Worm (Caenorhabditis elegans) whole organism, L2 larva: Measurements from ENCODE around the gene nhr-115.

Experiments
- C34F6.9 ChIP-seq: fragments of 150-350 bp; optimal IDR thresholded peaks from 2 replicates; lab custom pipeline; 2014; ENCODE audit warnings: missing biosample characterization, missing genetic modification characterization
- R02D3.7 ChIP-seq: fragments of 150-350 bp; optimal IDR thresholded peaks from 2 replicates; lab custom pipeline; 2014; ENCODE audit warnings: missing biosample characterization, missing genetic modification characterization
- Y55F3AM.14 ChIP-seq: fragments of 200-800 bp; sonication (Bioruptor generic); optimal IDR thresholded peaks from 2 replicates; lab custom pipeline; 2018; ENCODE audit warnings: mild to moderate bottlenecking, missing genetic modification characterization, missing compliant biosample characterization
- ZK546.5 ChIP-seq: sonication (generic microtip); optimal IDR thresholded peaks from 2 replicates; lab custom pipeline; 2017; ENCODE audit warnings: missing biosample characterization, missing genetic modification characterization
- aly-2 ChIP-seq: fragments of 150-350 bp; optimal IDR thresholded peaks from 2 replicates; lab custom pipeline; 2014; ENCODE audit warnings: missing biosample characterization, missing genetic modification characterization
- ama-1 ChIP-seq: fragments of 150-350 bp; optimal IDR thresholded peaks from 2 replicates; lab custom pipeline; 2018; ENCODE audit warnings: inconsistent platforms
- blmp-1 ChIP-seq: sonication (generic microtip); optimal IDR thresholded peaks from 2 replicates; lab custom pipeline; 2017; ENCODE audit warnings: missing genetic modification characterization, mild to moderate bottlenecking, missing compliant biosample characterization, antibody characterized with exemption, moderate library complexity; ENCODE audit not compliant: insufficient read depth
- ceh-16 ChIP-seq: fragments of 150-350 bp; optimal IDR thresholded peaks from 2 replicates; lab custom pipeline; 2014; ENCODE audit warnings: missing biosample characterization, missing genetic modification characterization
- ceh-82 ChIP-seq: fragments of 150-350 bp; optimal IDR thresholded peaks from 2 replicates; lab custom pipeline; 2014; ENCODE audit warnings: missing biosample characterization, missing genetic modification characterization
- crh-2 ChIP-seq: sonication (generic microtip); optimal IDR thresholded peaks from 2 replicates; lab custom pipeline; 2017; ENCODE audit warnings: missing biosample characterization, missing genetic modification characterization
- dmd-4 ChIP-seq: sonication (generic microtip); optimal IDR thresholded peaks from 2 replicates; lab custom pipeline; 2017; ENCODE audit warnings: missing biosample characterization, missing genetic modification characterization
- egl-27 ChIP-seq: sonication (generic microtip); optimal IDR thresholded peaks from 3 replicates; lab custom pipeline; 2017; ENCODE audit warnings: missing biosample characterization, missing genetic modification reagents, missing genetic modification characterization
- elt-3 ChIP-seq: sonication (generic microtip); optimal IDR thresholded peaks from 2 replicates; lab custom pipeline; 2017; ENCODE audit warnings: missing biosample characterization, missing genetic modification characterization
- fos-1 ChIP-seq: fragments of 150-350 bp; optimal IDR thresholded peaks from 2 replicates; lab custom pipeline; 2014; ENCODE audit warnings: missing biosample characterization, missing genetic modification characterization
- gmeb-1 ChIP-seq: fragments of 150-350 bp; optimal IDR thresholded peaks from 2 replicates; lab custom pipeline; 2014; ENCODE audit warnings: missing biosample characterization, missing genetic modification characterization
- lin-11 ChIP-seq: fragments of 150-350 bp; sonication (generic microtip); optimal IDR thresholded peaks from 2 replicates; lab custom pipeline; 2014; ENCODE audit warnings: missing biosample characterization, missing genetic modification characterization, inconsistent platforms, mixed read lengths
- lsy-2 ChIP-seq, 2 experiments: fragments of 150-350 bp in 1 of 2; sonication (generic microtip) in 1 of 2; optimal IDR thresholded peaks; 2 replicates each; lab custom pipeline; 2014 to 2017; ENCODE audit warnings: missing biosample characterization in 2 of 2, missing genetic modification characterization in 2 of 2
- mab-5 ChIP-seq: fragments of 150-350 bp; optimal IDR thresholded peaks from 2 replicates; lab custom pipeline; 2014; ENCODE audit warnings: missing biosample characterization, missing genetic modification characterization
- mbf-1 ChIP-seq: sonication (generic microtip); optimal IDR thresholded peaks from 2 replicates; lab custom pipeline; 2017; ENCODE audit warnings: missing biosample characterization, missing genetic modification characterization
- mdl-1 ChIP-seq, 2 experiments: fragments of 150-350 bp in 1 of 2; sonication (generic microtip) in 1 of 2; optimal IDR thresholded peaks; 2 replicates each; lab custom pipeline; 2017; ENCODE audit warnings: missing biosample characterization in 2 of 2, missing genetic modification characterization in 2 of 2
- nhr-11 ChIP-seq: fragments of 150-350 bp; optimal IDR thresholded peaks from 2 replicates; lab custom pipeline; 2014; ENCODE audit warnings: missing biosample characterization, missing genetic modification characterization
- nhr-129 ChIP-seq: fragments of 150-350 bp; optimal IDR thresholded peaks from 2 replicates; lab custom pipeline; 2014; ENCODE audit warnings: missing biosample characterization, missing genetic modification characterization
- nhr-23 ChIP-seq: fragments of 150-350 bp; optimal IDR thresholded peaks from 2 replicates; lab custom pipeline; 2014; ENCODE audit warnings: missing biosample characterization, missing genetic modification reagents, missing genetic modification characterization
- nhr-237 ChIP-seq: fragments of 150-350 bp; optimal IDR thresholded peaks from 2 replicates; lab custom pipeline; 2014; ENCODE audit warnings: missing biosample characterization, missing genetic modification characterization
- nhr-25 ChIP-seq: fragments of 150-350 bp; sonication (generic microtip); optimal IDR thresholded peaks from 3 replicates; lab custom pipeline; 2014; ENCODE audit warnings: missing biosample characterization, missing genetic modification characterization
- nhr-6 ChIP-seq: fragments of 150-350 bp; optimal IDR thresholded peaks from 2 replicates; lab custom pipeline; 2014; ENCODE audit warnings: missing biosample characterization, missing genetic modification characterization
- nhr-77 ChIP-seq: fragments of 150-350 bp; optimal IDR thresholded peaks from 2 replicates; lab custom pipeline; 2014; ENCODE audit warnings: missing biosample characterization, missing genetic modification characterization
- peb-1 ChIP-seq: fragments of 150-350 bp; optimal IDR thresholded peaks from 2 replicates; lab custom pipeline; 2014; ENCODE audit warnings: missing biosample characterization, missing genetic modification characterization
- skn-1 ChIP-seq: sonication (generic microtip); optimal IDR thresholded peaks from 2 replicates; lab custom pipeline; 2017; ENCODE audit warnings: missing biosample characterization, missing genetic modification characterization
- sma-3 ChIP-seq: sonication (generic microtip); optimal IDR thresholded peaks from 2 replicates; lab custom pipeline; 2016; ENCODE audit warnings: missing genetic modification reagents, missing genetic modification characterization, missing compliant biosample characterization
- sma-9 ChIP-seq, 2 experiments: fragments of 150-350 bp in 1 of 2; sonication (generic microtip) in 1 of 2; optimal IDR thresholded peaks; 2 replicates each; lab custom pipeline; 2014 to 2016; ENCODE audit warnings: missing genetic modification characterization in 2 of 2, mild to moderate bottlenecking in 1 of 2, missing biosample characterization in 1 of 2, missing compliant biosample characterization in 1 of 2, missing genetic modification reagents in 1 of 2, moderate library complexity in 1 of 2
- unc-55 ChIP-seq: fragments of 150-350 bp; sonication (generic microtip); optimal IDR thresholded peaks from 3 replicates; lab custom pipeline; 2014; ENCODE audit warnings: missing biosample characterization, missing genetic modification reagents, missing genetic modification characterization
- zag-1 ChIP-seq: fragments of 150-350 bp; optimal IDR thresholded peaks from 2 replicates; lab custom pipeline; 2014; ENCODE audit warnings: missing biosample characterization, missing genetic modification characterization
- ztf-4 ChIP-seq: fragments of 150-350 bp; optimal IDR thresholded peaks from 2 replicates; lab custom pipeline; 2014; ENCODE audit warnings: missing biosample characterization, missing genetic modification characterization

Gene nhr-115

DNA sequence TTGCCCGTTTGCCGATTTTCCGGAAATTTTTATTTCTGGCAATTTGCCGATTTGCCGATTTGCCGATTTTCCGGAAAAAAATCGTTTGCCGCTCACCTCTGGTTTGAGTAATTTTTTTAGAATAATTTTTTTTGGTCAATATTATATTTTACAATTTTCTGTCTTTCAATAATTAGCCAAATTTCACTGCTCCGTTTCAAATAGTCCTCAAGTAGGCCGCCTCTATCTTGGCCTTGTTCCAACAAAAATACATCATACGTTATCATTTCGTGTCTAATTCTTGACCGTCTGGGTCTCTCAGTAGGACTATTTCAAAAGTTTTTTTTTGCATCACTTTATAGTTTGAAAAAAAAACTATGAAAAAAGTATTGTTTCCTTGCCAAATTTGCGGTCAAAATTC lies at the start of gene nhr-115:
nhr-115 (plus strand) TSS at position 301 of the 400 bp plus-strand sequence.
- no peak for TF ChIP-seq blmp-1 (tag; lab: Kevin White, UChicago)
- TF ChIP-seq fos-1 (tag; lab: Kevin White, UChicago) = peak; percentile 37
- TF ChIP-seq nhr-6 = no peak
- TF ChIP-seq ztf-4 (tag; lab: Kevin White, UChicago) = no peak
- no peak for TF ChIP-seq gmeb-1 (tag; lab: Kevin White, UChicago)
- no peak for TF ChIP-seq mab-5 (tag; lab: Kevin White, UChicago)
- no peak for TF ChIP-seq elt-3 (tag; lab: Kevin White, UChicago)

DNA sequence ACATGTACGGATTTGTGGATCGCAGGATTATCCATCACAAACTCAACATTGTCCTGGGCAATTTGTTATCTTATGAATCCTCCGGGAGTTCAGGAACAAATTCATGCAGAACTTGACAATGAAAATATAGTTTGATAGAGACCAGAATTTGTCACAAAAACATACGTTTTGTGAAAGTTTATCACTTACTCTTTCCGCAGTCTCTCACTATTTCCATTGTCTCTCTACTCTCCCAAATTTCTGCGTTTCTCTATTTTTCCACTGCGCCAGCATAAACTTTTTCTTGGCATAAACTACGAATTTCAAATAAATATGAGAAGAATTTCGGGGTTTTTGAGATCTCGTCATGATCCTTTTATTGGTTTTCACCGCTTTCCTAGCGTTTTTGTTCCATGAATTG lies 49.7 kb upstream of the nhr-115 start, which contains the start of gene cyp-33C3:
cyp-33C3 (plus strand) TSS at position 149 of the 400 bp plus-strand sequence.
- TF ChIP-seq nhr-23 (no peak), skn-1 (no peak), lin-11 (tag; lab: Kevin White, UChicago) (no peak), dmd-4 (tag; lab: Kevin White, UChicago) (no peak), aly-2 (tag; lab: Kevin White, UChicago) (no peak), R02D3.7 (tag; lab: Kevin White, UChicago) (no peak)

DNA sequence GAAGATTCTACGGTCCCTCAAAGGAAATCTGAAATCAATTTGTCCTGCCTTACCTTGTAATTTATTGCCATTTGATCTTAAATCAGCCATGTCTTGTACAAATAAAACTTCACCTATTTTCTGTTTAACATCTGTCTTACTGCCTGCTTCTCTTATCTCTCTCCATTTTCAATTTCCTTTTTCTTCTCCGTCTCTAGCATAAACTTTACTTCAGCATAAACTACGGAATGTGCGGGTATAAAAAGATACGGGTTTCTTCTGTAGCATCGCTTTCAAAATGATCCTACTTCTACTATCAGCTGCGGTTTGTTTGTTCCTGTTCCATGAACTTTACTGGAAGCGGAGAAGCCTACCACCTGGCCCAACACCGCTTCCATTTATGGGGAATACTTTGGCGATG lies 47.6 kb upstream of the nhr-115 start, which contains the start of gene cyp-33C5:
cyp-33C5 (plus strand) TSS at position 254 of the 400 bp plus-strand sequence.
- peak; percentile 2 for TF ChIP-seq unc-55
- peak; percentile 74 for TF ChIP-seq sma-9 (GFP tag; optimal IDR thresholded peaks at IDR 0.05; lab: Kevin White, UChicago)
- no peak for TF ChIP-seq sma-9 (tag; optimal IDR thresholded peaks at IDR 0.05; lab: Kevin White, UChicago)
- TF ChIP-seq ceh-16 = no peak
- TF ChIP-seq gmeb-1 (tag; lab: Kevin White, UChicago) = peak; percentile 28
- TF ChIP-seq nhr-237 (tag; lab: Kevin White, UChicago) = no peak
- TF ChIP-seq fos-1 (tag; lab: Kevin White, UChicago) = peak; percentile 44
- TF ChIP-seq dmd-4 (tag; lab: Kevin White, UChicago) = no peak
- peak; percentile 5 for TF ChIP-seq sma-3 (GFP tag; lab: Kevin White, UChicago)
- TF ChIP-seq nhr-129 = peak; percentile 26
- TF ChIP-seq, all 48 proteins: peak for 6

DNA sequence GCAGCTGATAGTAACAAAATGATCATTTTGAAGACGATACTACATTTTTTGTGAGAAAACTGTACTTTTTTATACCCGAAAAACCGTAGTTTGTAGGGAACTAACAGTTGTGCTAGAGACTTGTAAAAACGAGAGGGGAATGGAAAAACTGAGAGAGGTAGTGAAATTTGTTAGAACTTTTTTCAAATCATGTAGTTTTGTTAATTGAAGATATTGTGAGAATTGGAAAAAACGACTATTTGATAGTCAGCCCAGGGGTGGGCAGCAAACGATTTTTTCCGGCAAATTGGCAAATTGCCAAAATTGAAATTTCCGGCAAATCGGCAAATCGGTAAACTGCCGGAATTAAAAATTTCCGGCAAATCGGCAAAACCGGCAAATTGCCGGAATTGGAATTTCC lies 43.0 kb upstream of the nhr-115 start, which contains the start of gene cyp-33C6:
cyp-33C6 (minus strand) TSS at position 101 of the 400 bp plus-strand sequence.
- no peak for TF ChIP-seq lsy-2 (tag; optimal IDR thresholded peaks at IDR 0.05; lab: Kevin White, UChicago)
- TF ChIP-seq zag-1 = no peak
- TF ChIP-seq nhr-6 = no peak
- no peak for TF ChIP-seq elt-3 (tag; lab: Kevin White, UChicago)
- no peak for TF ChIP-seq ama-1 (lab: Kevin White, UChicago)
- no peak for TF ChIP-seq nhr-77 (tag; lab: Kevin White, UChicago)
- no peak for TF ChIP-seq ZK546.5 (tag; lab: Kevin White, UChicago)
- TF ChIP-seq R02D3.7 (tag; lab: Kevin White, UChicago) = no peak
- TF ChIP-seq nhr-25 (tag; lab: Kevin White, UChicago) = no peak
- no peak for TF ChIP-seq mbf-1 (tag; lab: Kevin White, UChicago)
- TF ChIP-seq peb-1 (tag; lab: Kevin White, UChicago) = no peak
- TF ChIP-seq ztf-4 (tag; lab: Kevin White, UChicago) = no peak
- no peak for TF ChIP-seq Y55F3AM.14 (GFP tag; lab: Kevin White, UChicago)
- no peak for TF ChIP-seq lin-11 (tag; lab: Kevin White, UChicago)
- TF ChIP-seq mdl-1 (tag; optimal IDR thresholded peaks at IDR 0.05; lab: Kevin White, UChicago) = no peak
- TF ChIP-seq unc-55 = no peak

DNA sequence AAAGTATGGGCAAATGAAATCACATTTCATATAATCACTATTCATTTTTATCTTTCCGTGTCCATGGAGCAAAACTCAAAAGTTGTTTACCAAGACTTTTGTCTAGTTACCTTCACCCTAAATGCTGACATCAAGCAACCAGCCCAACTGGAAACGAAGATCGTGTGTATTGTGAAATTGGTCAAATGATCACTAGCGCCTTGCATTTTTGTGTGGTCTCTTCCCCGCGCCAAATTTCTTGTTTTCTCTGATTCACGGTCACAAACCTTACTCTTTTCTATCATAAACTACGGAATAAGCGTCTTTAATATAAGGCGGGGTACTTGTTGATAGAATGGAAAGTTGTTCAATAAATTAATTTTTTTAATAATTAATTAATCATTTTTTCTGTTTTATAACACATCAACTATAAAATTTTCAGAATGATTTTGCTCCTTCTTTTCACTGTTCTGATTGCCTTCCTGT lies 42.2 kb upstream of the nhr-115 start, which contains the start of gene cyp-33C7:
cyp-33C7 (plus strand) TSS at position 415 of the 465 bp plus-strand sequence.
- TF ChIP-seq egl-27 (tag; lab: Kevin White, UChicago) (no peak), ztf-4 (tag; lab: Kevin White, UChicago) (no peak), sma-9 (GFP tag; optimal IDR thresholded peaks at IDR 0.05; lab: Kevin White, UChicago) (peak; percentile 64), sma-9 (tag; optimal IDR thresholded peaks at IDR 0.05; lab: Kevin White, UChicago) (no peak), nhr-6 (no peak), elt-3 (tag; lab: Kevin White, UChicago) (no peak), ceh-82 (tag; lab: Kevin White, UChicago) (no peak), skn-1 (peak; percentile 10), fos-1 (tag; lab: Kevin White, UChicago) (peak; percentile 81), crh-2 (tag; lab: Kevin White, UChicago) (peak; percentile 46), gmeb-1 (tag; lab: Kevin White, UChicago) (peak; percentile 35), nhr-129 (peak; percentile 59), C34F6.9 (tag; lab: Kevin White, UChicago) (peak; percentile 17), nhr-11 (no peak)
